Fruit fly (Drosophila melanogaster) whole organism, embryonic: ENCODE data around the gene slam.

Source experiments
- Adf1 ChIP-seq: fragments of 200-800 bp; sonication (Bioruptor generic); IDR thresholded peaks from 2 replicates; pipeline ENCODE4 v1.3.6; 2022; ENCODE audit warnings: missing biosample characterization, missing genetic modification characterization
- Aef1 ChIP-seq: fragments of 200-800 bp; sonication (Bioruptor generic); IDR thresholded peaks from 3 replicates; pipeline ENCODE4 v1.3.6; 2022; ENCODE audit warnings: missing biosample characterization, missing genetic modification characterization
- Bgb ChIP-seq: fragments of 200-800 bp; sonication (Bioruptor generic); IDR thresholded peaks from 2 replicates; pipeline ENCODE4 v1.3.6; 2022; ENCODE audit warnings: missing biosample characterization, missing genetic modification characterization; ENCODE audit not compliant: partially characterized antibody
- Bteb2 ChIP-seq: fragments of 200-800 bp; sonication (Bioruptor generic); optimal IDR thresholded peaks from 2 replicates; lab custom pipeline; 2016; ENCODE audit warnings: missing biosample characterization, missing genetic modification characterization
- CG10147 ChIP-seq: fragments of 200-800 bp; sonication (Bioruptor generic); optimal IDR thresholded peaks from 2 replicates; lab custom pipeline; 2019; ENCODE audit warnings: missing biosample characterization, mild to moderate bottlenecking, missing genetic modification characterization, moderate library complexity
- CG11456 ChIP-seq: fragments of 200-800 bp; sonication (Bioruptor generic); IDR thresholded peaks from 3 replicates; pipeline ENCODE4 v1.3.6; 2022; ENCODE audit warnings: missing biosample characterization, missing genetic modification characterization
- CG11696 ChIP-seq: fragments of 200-800 bp; sonication (Bioruptor generic); IDR thresholded peaks from 2 replicates; pipeline ENCODE4 v1.3.6; 2022; ENCODE audit warnings: missing biosample characterization, missing genetic modification characterization
- CG12155 ChIP-seq: fragments of 200-800 bp; sonication (Bioruptor generic); optimal IDR thresholded peaks from 3 replicates; lab custom pipeline; 2016; ENCODE audit warnings: missing biosample characterization, missing genetic modification characterization
- CG15696 ChIP-seq: fragments of 200-800 bp; sonication (Bioruptor generic); optimal IDR thresholded peaks from 2 replicates; lab custom pipeline; 2019; ENCODE audit warnings: missing biosample characterization, mild to moderate bottlenecking, missing genetic modification characterization, moderate library complexity
- CG17612 ChIP-seq: fragments of 200-800 bp; sonication (Bioruptor generic); IDR thresholded peaks from 2 replicates; pipeline ENCODE4 v1.3.6; 2022; ENCODE audit warnings: missing biosample characterization, missing genetic modification characterization
- CG1792 ChIP-seq: fragments of 200-800 bp; sonication (Bioruptor generic); optimal IDR thresholded peaks from 2 replicates; lab custom pipeline; 2016; ENCODE audit warnings: missing biosample characterization, missing genetic modification characterization
- CG2116 ChIP-seq: fragments of 200-800 bp; sonication (Bioruptor generic); optimal IDR thresholded peaks from 3 replicates; lab custom pipeline; 2018; ENCODE audit warnings: missing biosample characterization, mild to moderate bottlenecking, missing genetic modification characterization
- CG2678 ChIP-seq: fragments of 200-800 bp; sonication (Bioruptor generic); optimal IDR thresholded peaks from 3 replicates; lab custom pipeline; 2019; ENCODE audit warnings: missing biosample characterization, mild to moderate bottlenecking, missing genetic modification characterization, moderate library complexity
- CG2889 ChIP-seq: fragments of 200-800 bp; sonication (Bioruptor generic); IDR thresholded peaks from 3 replicates; pipeline ENCODE4 v1.3.6; 2022; ENCODE audit warnings: missing biosample characterization, missing genetic modification characterization
- CG31224 ChIP-seq: fragments of 200-800 bp; sonication (Bioruptor generic); IDR thresholded peaks from 2 replicates; pipeline ENCODE4 v1.3.6; 2022; ENCODE audit warnings: missing biosample characterization, missing genetic modification characterization
- CG34422 ChIP-seq: fragments of 200-800 bp; sonication (Bioruptor generic); IDR thresholded peaks from 3 replicates; pipeline ENCODE4 v1.3.6; 2022; ENCODE audit warnings: missing biosample characterization, missing genetic modification characterization
- CG3726 ChIP-seq: fragments of 200-800 bp; sonication (Bioruptor generic); IDR thresholded peaks from 3 replicates; pipeline ENCODE4, ENCODE4 v1.3.6; 2022; ENCODE audit warnings: missing biosample characterization, missing genetic modification characterization
- CG3995 ChIP-seq: fragments of 200-800 bp; sonication (Bioruptor generic); optimal IDR thresholded peaks from 3 replicates; lab custom pipeline; 2016; ENCODE audit warnings: missing biosample characterization, missing genetic modification characterization
- CG43689 ChIP-seq: fragments of 200-800 bp; sonication (Bioruptor generic); IDR thresholded peaks from 2 replicates; pipeline ENCODE4 v1.3.6; 2022; ENCODE audit warnings: missing biosample characterization, missing genetic modification characterization
- CG8290 ChIP-seq, 3 experiments: fragments of 200-800 bp; sonication (Bioruptor generic); optimal IDR thresholded peaks; 2 replicates each; lab custom pipeline; 2016 to 2019; ENCODE audit warnings: missing biosample characterization in 3 of 3, missing genetic modification characterization in 3 of 3, mild to moderate bottlenecking in 2 of 3, moderate library complexity in 1 of 3
- Dad ChIP-seq: fragments of 200-800 bp; sonication (Bioruptor generic); optimal IDR thresholded peaks from 3 replicates; lab custom pipeline; 2016; ENCODE audit warnings: missing biosample characterization, missing genetic modification characterization
- E2f1 ChIP-seq: fragments of 200-800 bp; sonication (Bioruptor generic); IDR thresholded peaks from 2 replicates; pipeline ENCODE4 v1.3.6; 2022; ENCODE audit warnings: missing biosample characterization, missing genetic modification characterization
- H2.0 ChIP-seq: fragments of 200-800 bp; sonication (Bioruptor generic); IDR thresholded peaks from 2 replicates; pipeline ENCODE4 v1.3.6; 2022; ENCODE audit warnings: missing biosample characterization, missing genetic modification characterization
- Hr3 ChIP-seq: fragments of 200-800 bp; sonication (Bioruptor generic); optimal IDR thresholded peaks from 3 replicates; lab custom pipeline; 2016; ENCODE audit warnings: missing biosample characterization, missing genetic modification characterization
- MESR4 ChIP-seq: fragments of 200-800 bp; sonication (Bioruptor generic); optimal IDR thresholded peaks from 2 replicates; lab custom pipeline; 2018; ENCODE audit warnings: missing biosample characterization, mild to moderate bottlenecking, missing genetic modification characterization, moderate library complexity
- MTF-1 ChIP-seq: fragments of 200-800 bp; sonication (Bioruptor generic); optimal IDR thresholded peaks from 2 replicates; lab custom pipeline; 2018; ENCODE audit warnings: missing biosample characterization, mild to moderate bottlenecking, missing genetic modification characterization, borderline replicate concordance
- Mad ChIP-seq: fragments of 200-800 bp; sonication (Bioruptor generic); optimal IDR thresholded peaks from 2 replicates; lab custom pipeline; 2016; ENCODE audit warnings: missing biosample characterization, missing genetic modification characterization
- NC2α ChIP-seq: fragments of 200-800 bp; sonication (Bioruptor generic); optimal IDR thresholded peaks from 2 replicates; lab custom pipeline; 2016; ENCODE audit warnings: missing biosample characterization, missing genetic modification characterization
- Neu2 ChIP-seq: fragments of 200-800 bp; sonication (Bioruptor generic); optimal IDR thresholded peaks from 3 replicates; lab custom pipeline; 2016; ENCODE audit warnings: missing biosample characterization, missing genetic modification characterization, borderline replicate concordance
- NfI ChIP-seq: fragments of 200-800 bp; sonication (Bioruptor generic); optimal IDR thresholded peaks from 3 replicates; lab custom pipeline; 2018; ENCODE audit warnings: missing biosample characterization, mild to moderate bottlenecking, missing genetic modification characterization, moderate library complexity
- Taf1 ChIP-seq: fragments of 200-800 bp; sonication (Bioruptor generic); IDR thresholded peaks from 2 replicates; pipeline ENCODE4 v1.3.6; 2022; ENCODE audit warnings: missing biosample characterization, missing genetic modification characterization
- bcd ChIP-seq: fragments of 200-800 bp; sonication (Bioruptor generic); optimal IDR thresholded peaks from 2 replicates; lab custom pipeline; 2017; ENCODE audit warnings: missing biosample characterization, mild to moderate bottlenecking, missing genetic modification characterization
- bowl ChIP-seq: fragments of 200-800 bp; sonication (Bioruptor generic); IDR thresholded peaks from 2 replicates; pipeline ENCODE4 v1.3.6; 2022; ENCODE audit warnings: missing biosample characterization, missing genetic modification characterization
- cg ChIP-seq: fragments of 200-800 bp; sonication (Bioruptor generic); optimal IDR thresholded peaks from 3 replicates; lab custom pipeline; 2019; ENCODE audit warnings: missing biosample characterization, mild to moderate bottlenecking, missing genetic modification characterization, moderate library complexity
- fd3F ChIP-seq: fragments of 200-800 bp; sonication (Bioruptor generic); optimal IDR thresholded peaks from 2 replicates; lab custom pipeline; 2018; ENCODE audit warnings: missing biosample characterization, mild to moderate bottlenecking, missing genetic modification characterization, moderate library complexity
- fd64A ChIP-seq: fragments of 200-800 bp; sonication (Bioruptor generic); optimal IDR thresholded peaks from 3 replicates; lab custom pipeline; 2018; ENCODE audit warnings: missing biosample characterization, mild to moderate bottlenecking, missing genetic modification characterization
- fd96Cb ChIP-seq: fragments of 200-800 bp; sonication (Bioruptor generic); optimal IDR thresholded peaks from 2 replicates; lab custom pipeline; 2018; ENCODE audit warnings: missing biosample characterization, mild to moderate bottlenecking, missing genetic modification characterization, moderate library complexity
- fu2 ChIP-seq: fragments of 200-800 bp; sonication (Bioruptor generic); optimal IDR thresholded peaks from 2 replicates; lab custom pipeline; 2016; ENCODE audit warnings: missing biosample characterization, missing genetic modification characterization
- grau ChIP-seq: fragments of 200-800 bp; optimal IDR thresholded peaks from 3 replicates; lab custom pipeline; 2019; ENCODE audit warnings: missing biosample characterization, mild to moderate bottlenecking, missing genetic modification characterization, moderate library complexity
- gsb ChIP-seq: fragments of 200-800 bp; sonication (Bioruptor generic); IDR thresholded peaks from 2 replicates; pipeline ENCODE4 v1.3.6; 2022; ENCODE audit warnings: missing biosample characterization, missing genetic modification characterization
- hbn ChIP-seq: fragments of 200-800 bp; sonication (Bioruptor generic); IDR thresholded peaks from 2 replicates; pipeline ENCODE4 v1.3.6; 2022; ENCODE audit warnings: missing biosample characterization, missing genetic modification characterization; ENCODE audit not compliant: partially characterized antibody
- otp ChIP-seq: fragments of 200-800 bp; sonication (Bioruptor generic); IDR thresholded peaks from 3 replicates; pipeline ENCODE4, ENCODE4 v1.3.6; 2022; ENCODE audit warnings: missing biosample characterization, missing genetic modification characterization
- pfk ChIP-seq: fragments of 200-800 bp; sonication (Bioruptor generic); optimal IDR thresholded peaks from 2 replicates; lab custom pipeline; 2018; ENCODE audit warnings: missing biosample characterization, mild to moderate bottlenecking, missing genetic modification characterization, moderate library complexity
- scrt ChIP-seq: fragments of 200-800 bp; sonication (Bioruptor generic); optimal IDR thresholded peaks from 2 replicates; lab custom pipeline; 2018; ENCODE audit warnings: missing biosample characterization, mild to moderate bottlenecking, missing genetic modification characterization, moderate library complexity
- sd ChIP-seq: fragments of 200-800 bp; sonication (Bioruptor generic); optimal IDR thresholded peaks from 3 replicates; lab custom pipeline; 2018; ENCODE audit warnings: missing biosample characterization, mild to moderate bottlenecking, missing genetic modification characterization, moderate library complexity
- sens-2 ChIP-seq: fragments of 200-800 bp; sonication (Bioruptor generic); IDR thresholded peaks from 2 replicates; pipeline ENCODE4 v1.3.6; 2022; ENCODE audit warnings: missing biosample characterization, missing genetic modification characterization
- ssp ChIP-seq: fragments of 200-800 bp; sonication (Bioruptor generic); IDR thresholded peaks from 2 replicates; pipeline ENCODE4 v1.3.6; 2022; ENCODE audit warnings: missing biosample characterization, missing genetic modification characterization
- twi ChIP-seq: fragments of 200-800 bp; optimal IDR thresholded peaks from 2 replicates; lab custom pipeline; 2019; ENCODE audit warnings: missing biosample characterization, mild to moderate bottlenecking, missing genetic modification characterization, moderate library complexity
- zen ChIP-seq: fragments of 200-800 bp; sonication (Bioruptor generic); optimal IDR thresholded peaks from 3 replicates; lab custom pipeline; 2018; ENCODE audit warnings: missing biosample characterization, mild to moderate bottlenecking, missing genetic modification characterization, moderate library complexity
- zfh1 ChIP-seq: fragments of 200-800 bp; sonication (Bioruptor generic); IDR thresholded peaks from 3 replicates; pipeline ENCODE4 v1.3.6; 2022; ENCODE audit warnings: missing biosample characterization, missing genetic modification characterization

The slam gene

DNA sequence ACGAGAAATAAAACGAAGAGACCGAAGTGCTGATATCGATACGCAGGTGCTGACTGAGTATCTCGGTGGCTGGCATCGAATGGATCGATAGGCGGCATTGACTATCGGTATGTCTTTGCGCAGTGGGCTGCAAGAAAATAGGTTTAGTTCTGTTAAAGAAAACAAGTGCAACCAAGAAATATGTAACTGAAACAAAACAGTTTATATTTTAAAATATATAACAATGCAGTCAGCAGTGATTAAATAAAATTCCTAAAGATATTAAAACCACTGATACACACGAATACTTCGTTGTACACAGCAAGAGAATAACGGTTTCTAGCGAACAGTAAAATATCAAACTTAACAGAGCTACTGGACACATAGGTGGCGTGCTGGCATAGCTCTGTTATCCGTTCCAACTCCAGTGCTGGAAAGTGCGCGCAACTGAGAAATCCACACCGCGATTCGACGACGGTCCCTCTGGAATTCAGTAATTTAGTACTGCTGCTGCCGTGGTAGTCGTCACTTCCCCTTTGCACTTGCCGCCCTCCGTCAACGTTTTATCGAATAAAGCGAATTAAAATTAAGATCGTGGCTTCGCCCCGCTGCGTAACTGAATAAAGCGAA lies 33.7 kb upstream of the slam start, which contains the start of the genes Pez and Cpr (continued):
- TF ChIP-seq CG11696 (peak; percentile 78), zfh1 (GFP tag; lab: Robert Waterston, UW) (peak; percentile 44; the same call in 1 of the 3 replicates), Bgb (GFP tag; lab: Robert Waterston, UW) (peak; percentile 80), fd64A (no peak), CG31224 (no peak), CG43689 (GFP tag; lab: Robert Waterston, UW) (no peak), CG3726 (GFP tag; lab: Robert Waterston, UW) (no peak), E2f1 (GFP tag; lab: Robert Waterston, UW) (no peak), CG8290 (GFP tag; optimal IDR thresholded peaks at IDR 0.05; lab: Kevin White, UChicago) (peak; percentile 48), CG8290 (tag; optimal IDR thresholded peaks at IDR 0.05; lab: Kevin White, UChicago) (peak; percentile 28 to 90), twi (tag; lab: Kevin White, UChicago) (no peak), CG2116 (GFP tag; lab: Kevin White, UChicago) (peak; percentile 70), hbn (GFP tag; lab: Robert Waterston, UW) (peak; percentile 76), MESR4 (GFP tag; lab: Kevin White, UChicago) (peak; percentile 69), pfk (GFP tag; lab: Kevin White, UChicago) (peak; percentile 1), CG15696 (tag; lab: Kevin White, UChicago) (no peak), otp (GFP tag; lab: Robert Waterston, UW) (no peak), Hr3 (GFP tag; lab: Kevin White, UChicago) (no peak), bowl (no peak), MTF-1 (GFP tag; lab: Kevin White, UChicago) (peak; percentile 64), grau (tag; lab: Kevin White, UChicago) (no peak), H2.0 (peak; percentile 24; the same call in 1 of the 2 replicates), CG12155 (GFP tag; lab: Kevin White, UChicago) (no peak), sens-2 (GFP tag; lab: Robert Waterston, UW) (no peak), CG2678 (tag; lab: Kevin White, UChicago) (no peak), Neu2 (no peak), CG10147 (GFP tag; lab: Kevin White, UChicago) (no peak), Taf1 (GFP tag; lab: Robert Waterston, UW) (peak; percentile 9; the same call in 1 of the 2 replicates), fd96Cb (no peak), Adf1 (GFP tag; lab: Robert Waterston, UW) (peak; percentile 15; the same call in 1 of the 2 replicates), CG11456 (peak; percentile 77; the same call in 2 of the 3 replicates), CG34422 (GFP tag; lab: Robert Waterston, UW) (no peak), zen (tag; lab: Kevin White, UChicago) (peak; percentile 44), fd3F (no peak), Dad (GFP tag; lab: Kevin White, UChicago) (peak; percentile 11), fu2 (peak; percentile 15), NC2α (GFP tag; lab: Kevin White, UChicago) (peak; percentile 10), Aef1 (GFP tag; lab: Robert Waterston, UW) (no peak), CG2889 (GFP tag; lab: Robert Waterston, UW) (no peak), CG1792 (no peak), ssp (GFP tag; lab: Robert Waterston, UW) (no peak), NfI (GFP tag; lab: Kevin White, UChicago) (peak; percentile 26), scrt (GFP tag; lab: Kevin White, UChicago) (peak; percentile 32), sd (peak; percentile 49), CG17612 (no peak), CG3995 (GFP tag; lab: Kevin White, UChicago) (peak; percentile 30), Mad (GFP tag; lab: Kevin White, UChicago) (peak; percentile 20), Bteb2 (GFP tag; lab: Kevin White, UChicago) (peak; percentile 46), bcd (GFP tag; lab: Kevin White, UChicago) (peak; percentile 56), gsb (GFP tag; lab: Robert Waterston, UW) (0 out of 2 replicates have a peak, but pooled peaks have one; percentile 29), cg (GFP tag; lab: Kevin White, UChicago) (no peak)
